Fruit fly (Drosophila melanogaster): ENCODE results near the gene qin.

Gene qin

dm6 chr3R:18669812-18670211, 79.0 kb downstream of the qin start (continued):
- TF ChIP-seq CG10543 (GFP tag; optimal IDR thresholded peaks at IDR 0.05) = peak; percentile 48
- no peak for TF ChIP-seq chif (GFP tag; optimal IDR thresholded peaks at IDR 0.05)
- no peak for TF ChIP-seq pfk (GFP tag; optimal IDR thresholded peaks at IDR 0.05)
- TF ChIP-seq phol (tag; optimal IDR thresholded peaks at IDR 0.05) = peak; percentile 17
- no peak for TF ChIP-seq CG11696 (GFP tag; IDR thresholded peaks at IDR 0.05)
- TF ChIP-seq D19B (GFP tag; optimal IDR thresholded peaks at IDR 0.05) = no peak
- TF ChIP-seq Bdp1 (GFP tag; optimal IDR thresholded peaks at IDR 0.05) = no peak
- TF ChIP-seq CG18476 (GFP tag; optimal IDR thresholded peaks at IDR 0.05) = no peak
- no peak for TF ChIP-seq lola (GFP tag; optimal IDR thresholded peaks at IDR 0.05)
- no peak for TF ChIP-seq sug (tag; optimal IDR thresholded peaks at IDR 0.05)
- peak; percentile 41 for TF ChIP-seq CG2712 (tag; optimal IDR thresholded peaks at IDR 0.05)
- TF ChIP-seq CG10366 (GFP tag; IDR thresholded peaks at IDR 0.05) = no peak
- no peak for TF ChIP-seq toy (GFP tag; IDR thresholded peaks at IDR 0.05)
- TF ChIP-seq CG9215 (GFP tag; IDR thresholded peaks at IDR 0.05) = peak; percentile 24; the same call in 1 of the 2 replicates
- no peak for TF ChIP-seq CG31388 (GFP tag; optimal IDR thresholded peaks at IDR 0.05)
- TF ChIP-seq H15 (GFP tag; IDR thresholded peaks at IDR 0.05) = no peak
- no peak for TF ChIP-seq rib (GFP tag; IDR thresholded peaks at IDR 0.05)
- no peak for TF ChIP-seq ash1 (GFP tag; optimal IDR thresholded peaks at IDR 0.05)
- peak; percentile 48 for TF ChIP-seq CG13424 (tag; optimal IDR thresholded peaks at IDR 0.05)
- 0 out of 2 replicates have a peak, but pooled peaks have one; percentile 20 for TF ChIP-seq HLH3B (GFP tag; IDR thresholded peaks at IDR 0.05)
- TF ChIP-seq Ravus (GFP tag; IDR thresholded peaks at IDR 0.05) = no peak
- TF ChIP-seq CG6175 (GFP tag; IDR thresholded peaks at IDR 0.05) = no peak
- no peak for TF ChIP-seq CG14667 (GFP tag; IDR thresholded peaks at IDR 0.05)
- no peak for TF ChIP-seq dmrt11E (tag; optimal IDR thresholded peaks at IDR 0.05)
- TF ChIP-seq Hr39 (optimal IDR thresholded peaks at IDR 0.05) = no peak
- TF ChIP-seq CG7928 (GFP tag; optimal IDR thresholded peaks at IDR 0.05) = no peak
- TF ChIP-seq CG3995 (GFP tag; optimal IDR thresholded peaks at IDR 0.05) = no peak
- no peak for TF ChIP-seq E2f2 (GFP tag; IDR thresholded peaks at IDR 0.05)
- no peak for TF ChIP-seq CG7271 (tag; optimal IDR thresholded peaks at IDR 0.05)
- no peak for TF ChIP-seq CkIIα-i1 (GFP tag; IDR thresholded peaks at IDR 0.05)
- TF ChIP-seq emc (GFP tag; optimal IDR thresholded peaks at IDR 0.05) = no peak
- peak; percentile 35 for TF ChIP-seq Ada2b (GFP tag; IDR thresholded peaks at IDR 0.05)
- TF ChIP-seq hb (GFP tag; IDR thresholded peaks at IDR 0.05; ENCODE audit: partially characterized antibody) = no peak
- peak in 1 of 2 experiments; percentile 13 for TF ChIP-seq Hr51 (GFP tag; optimal IDR thresholded peaks at IDR 0.05)
- TF ChIP-seq repo (GFP tag; optimal IDR thresholded peaks at IDR 0.05) = no peak
- no peak for TF ChIP-seq CG31224 (GFP tag; IDR thresholded peaks at IDR 0.05)
- TF ChIP-seq CG9932 (GFP tag; IDR thresholded peaks at IDR 0.05) = 0 out of 2 replicates have a peak, but pooled peaks have one; percentile 24
- TF ChIP-seq CG5180 (GFP tag; optimal IDR thresholded peaks at IDR 0.05) = no peak
- no peak for TF ChIP-seq CG2116 (GFP tag; optimal IDR thresholded peaks at IDR 0.05)
- TF ChIP-seq CG10462 (GFP tag; optimal IDR thresholded peaks at IDR 0.05) = no peak
- TF ChIP-seq Xrp1 (GFP tag; IDR thresholded peaks at IDR 0.05) = peak; percentile 46; the same call in 1 of the 2 replicates
- no peak for TF ChIP-seq NK7.1 (GFP tag; optimal IDR thresholded peaks at IDR 0.05)
- no peak for TF ChIP-seq ftz-f1 (GFP tag; optimal IDR thresholded peaks at IDR 0.05)
- TF ChIP-seq danr (GFP tag; IDR thresholded peaks at IDR 0.05) = no peak
- TF ChIP-seq CG7372 (GFP tag; IDR thresholded peaks at IDR 0.05) = no peak
- no peak for TF ChIP-seq CG7745 (tag; optimal IDR thresholded peaks at IDR 0.05)
- no peak for TF ChIP-seq Doc3 (GFP tag; IDR thresholded peaks at IDR 0.05; ENCODE audit: partially characterized antibody)
- TF ChIP-seq CG11398 (GFP tag; optimal IDR thresholded peaks at IDR 0.05) = no peak
- no peak for TF ChIP-seq zf30C (GFP tag; optimal IDR thresholded peaks at IDR 0.05)
- TF ChIP-seq CG16779 (GFP tag; IDR thresholded peaks at IDR 0.05) = no peak
- no peak for TF ChIP-seq jigr1 (GFP tag; IDR thresholded peaks at IDR 0.05)
- TF ChIP-seq gsb-n (tag; optimal IDR thresholded peaks at IDR 0.05) = no peak

Data from whole organism, embryonic.